Fruit fly (Drosophila melanogaster) whole organism, adult: Measurements from ENCODE around the gene Hs3st-B.

Experiments
- CG11617 ChIP-seq: fragments of 200-800 bp; sonication (Bioruptor generic); optimal IDR thresholded peaks from 2 replicates; lab custom pipeline; 2017; ENCODE audit warnings: mild to moderate bottlenecking, missing biosample characterization, missing genetic modification reagents, missing genetic modification characterization
- CG12768 ChIP-seq: fragments of 200-800 bp; sonication (Bioruptor generic); optimal IDR thresholded peaks from 2 replicates; lab custom pipeline; 2017; ENCODE audit warnings: missing biosample characterization, missing genetic modification characterization, mild to moderate bottlenecking, moderate library complexity, missing genetic modification reagents
- CG14711 ChIP-seq: fragments of 200-800 bp; sonication (Bioruptor generic); optimal IDR thresholded peaks from 2 replicates; lab custom pipeline; 2018; ENCODE audit warnings: missing biosample characterization, mild to moderate bottlenecking, missing genetic modification characterization, moderate library complexity
- CG1620 ChIP-seq: fragments of 200-800 bp; sonication (Bioruptor generic); optimal IDR thresholded peaks from 2 replicates; lab custom pipeline; 2016; ENCODE audit warnings: missing biosample characterization, missing genetic modification characterization
- CG33017 ChIP-seq: fragments of 200-800 bp; sonication (Bioruptor generic); optimal IDR thresholded peaks from 2 replicates; lab custom pipeline; 2018; ENCODE audit warnings: missing biosample characterization, mild to moderate bottlenecking, missing genetic modification characterization, moderate library complexity
- CG5204 ChIP-seq: fragments of 200-800 bp; sonication (Bioruptor generic); optimal IDR thresholded peaks from 2 replicates; lab custom pipeline; 2016; ENCODE audit warnings: missing biosample characterization, missing genetic modification characterization
- CG7045 ChIP-seq: fragments of 200-800 bp; sonication (Bioruptor generic); optimal IDR thresholded peaks from 2 replicates; lab custom pipeline; 2017; ENCODE audit warnings: missing biosample characterization, mild to moderate bottlenecking, missing genetic modification characterization
- CG7101 ChIP-seq: fragments of 200-800 bp; sonication (Bioruptor generic); optimal IDR thresholded peaks from 2 replicates; lab custom pipeline; 2018; ENCODE audit warnings: missing biosample characterization, mild to moderate bottlenecking, missing genetic modification characterization, moderate library complexity
- Clk ChIP-seq: fragments of 200-800 bp; sonication (Bioruptor generic); optimal IDR thresholded peaks from 2 replicates; lab custom pipeline; 2017; ENCODE audit warnings: missing biosample characterization, missing genetic modification characterization
- Crg-1 ChIP-seq: fragments of 200-800 bp; sonication (Bioruptor generic); optimal IDR thresholded peaks from 2 replicates; lab custom pipeline; 2016; ENCODE audit warnings: missing biosample characterization, missing genetic modification characterization
- Hr96 ChIP-seq: fragments of 200-800 bp; sonication (Bioruptor generic); optimal IDR thresholded peaks from 2 replicates; lab custom pipeline; 2016; ENCODE audit warnings: missing biosample characterization, missing genetic modification characterization
- Mnt ChIP-seq: fragments of 200-800 bp; sonication (Bioruptor generic); optimal IDR thresholded peaks from 2 replicates; lab custom pipeline; 2016; ENCODE audit warnings: missing biosample characterization, mild to moderate bottlenecking, missing genetic modification characterization
- bab1 ChIP-seq: fragments of 200-800 bp; sonication (Bioruptor generic); optimal IDR thresholded peaks from 3 replicates; lab custom pipeline; 2019; ENCODE audit warnings: missing biosample characterization, mild to moderate bottlenecking, missing genetic modification characterization, moderate library complexity
- cic ChIP-seq: fragments of 200-800 bp; sonication (Bioruptor generic); optimal IDR thresholded peaks from 2 replicates; lab custom pipeline; 2017; ENCODE audit warnings: missing biosample characterization, mild to moderate bottlenecking, missing genetic modification characterization, moderate library complexity
- cnc ChIP-seq, 2 experiments: fragments of >200 bp; optimal IDR thresholded peaks; 2 replicates each; lab custom pipeline; 2017
- kay ChIP-seq: fragments of 200-800 bp; sonication (Bioruptor generic); peaks from one replicate; lab custom pipeline; 2016; ENCODE audit warnings: missing biosample characterization, missing genetic modification characterization, borderline replicate concordance
- ovo ChIP-seq: fragments of 200-800 bp; sonication (Bioruptor generic); optimal IDR thresholded peaks from 2 replicates; lab custom pipeline; 2016; ENCODE audit warnings: missing biosample characterization, missing genetic modification characterization
- pad ChIP-seq: fragments of 200-800 bp; sonication (Bioruptor generic); optimal IDR thresholded peaks from 3 replicates; lab custom pipeline; 2017; ENCODE audit warnings: missing biosample characterization, missing genetic modification characterization, mild to moderate bottlenecking, moderate library complexity, missing genetic modification reagents
- tj ChIP-seq: fragments of 200-800 bp; sonication (Bioruptor generic); optimal IDR thresholded peaks from 3 replicates; lab custom pipeline; 2017; ENCODE audit warnings: missing biosample characterization, mild to moderate bottlenecking, missing genetic modification characterization, moderate library complexity
- toe ChIP-seq: fragments of 200-800 bp; sonication (Bioruptor generic); optimal IDR thresholded peaks from 2 replicates; lab custom pipeline; 2016; ENCODE audit warnings: missing biosample characterization, missing genetic modification characterization

Gene Hs3st-B

DNA sequence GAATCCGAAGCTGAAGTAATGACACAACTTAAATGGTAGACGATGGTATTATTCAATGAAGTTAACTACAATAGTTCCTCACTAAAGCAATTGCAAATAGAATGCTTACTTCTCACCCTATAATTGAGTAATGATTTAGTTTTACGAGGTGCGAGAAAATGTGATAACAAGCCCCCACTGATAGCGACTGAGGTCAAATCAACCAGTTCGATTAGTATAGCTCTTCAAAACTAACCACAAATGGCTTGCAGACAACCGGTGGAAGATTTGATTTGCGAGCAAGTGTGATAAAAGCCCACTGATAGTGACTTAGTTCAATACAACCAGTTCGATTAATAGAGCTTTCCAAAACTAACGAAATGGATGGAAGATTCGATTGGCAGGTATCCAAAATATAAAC lies 9.1 kb upstream of the Hs3st-B start:
- no peak for TF ChIP-seq pad
- TF ChIP-seq cnc (optimal IDR thresholded peaks at IDR 0.05; lab: Kevin White, UChicago): no peak
- TF ChIP-seq CG33017 (tag; lab: Kevin White, UChicago): no peak
- TF ChIP-seq CG12768 (GFP tag; lab: Kevin White, UChicago): no peak
- no peak for TF ChIP-seq CG7045 (GFP tag; lab: Kevin White, UChicago)
- TF ChIP-seq kay (GFP tag; lab: Kevin White, UChicago): no peak
- no peak for TF ChIP-seq CG7101
- no peak for TF ChIP-seq tj (GFP tag; lab: Kevin White, UChicago)
- TF ChIP-seq CG14711 (tag; lab: Kevin White, UChicago): no peak
- no peak for TF ChIP-seq bab1 (GFP tag; lab: Kevin White, UChicago)
- TF ChIP-seq CG5204 (GFP tag; lab: Kevin White, UChicago): no peak
- TF ChIP-seq toe: no peak
- no peak for TF ChIP-seq Crg-1 (GFP tag; lab: Kevin White, UChicago)
- TF ChIP-seq Hr96 (GFP tag; lab: Kevin White, UChicago): no peak
- no peak for TF ChIP-seq cic (GFP tag; lab: Kevin White, UChicago)
- TF ChIP-seq CG11617: no peak
- TF ChIP-seq Clk (GFP tag; lab: Kevin White, UChicago): no peak
- TF ChIP-seq Mnt (GFP tag; lab: Kevin White, UChicago): no peak

DNA sequence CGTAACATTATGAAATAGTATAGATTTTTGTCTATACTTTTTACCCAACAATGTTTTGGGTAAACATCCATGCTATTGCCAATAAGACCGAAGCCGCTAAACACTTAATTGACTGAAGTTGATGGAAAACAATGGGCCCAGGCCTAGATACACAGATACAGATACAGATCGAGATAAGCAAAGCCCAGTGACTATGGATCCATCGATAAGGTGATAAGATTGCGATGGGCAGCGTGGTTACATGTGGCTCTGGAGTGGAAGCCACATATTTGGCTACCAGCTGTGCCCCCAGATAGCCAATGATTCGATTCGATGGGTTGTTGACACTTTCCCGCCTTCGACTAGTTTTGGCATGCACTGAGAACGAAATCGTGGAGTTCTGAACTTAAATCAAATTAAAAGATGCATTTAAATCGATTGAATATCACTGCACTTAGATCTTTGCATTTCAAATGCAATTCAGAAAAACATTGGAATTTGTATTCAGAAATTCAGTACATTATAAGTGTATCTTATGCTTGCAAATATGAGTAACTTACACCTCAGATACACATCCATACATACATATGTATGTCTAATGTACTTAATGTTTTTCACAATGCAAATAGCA lies 8.1 kb upstream of the Hs3st-B start:
- TF ChIP-seq Mnt (GFP tag; lab: Kevin White, UChicago) (peak; percentile 59), tj (GFP tag; lab: Kevin White, UChicago) (no peak)

DNA sequence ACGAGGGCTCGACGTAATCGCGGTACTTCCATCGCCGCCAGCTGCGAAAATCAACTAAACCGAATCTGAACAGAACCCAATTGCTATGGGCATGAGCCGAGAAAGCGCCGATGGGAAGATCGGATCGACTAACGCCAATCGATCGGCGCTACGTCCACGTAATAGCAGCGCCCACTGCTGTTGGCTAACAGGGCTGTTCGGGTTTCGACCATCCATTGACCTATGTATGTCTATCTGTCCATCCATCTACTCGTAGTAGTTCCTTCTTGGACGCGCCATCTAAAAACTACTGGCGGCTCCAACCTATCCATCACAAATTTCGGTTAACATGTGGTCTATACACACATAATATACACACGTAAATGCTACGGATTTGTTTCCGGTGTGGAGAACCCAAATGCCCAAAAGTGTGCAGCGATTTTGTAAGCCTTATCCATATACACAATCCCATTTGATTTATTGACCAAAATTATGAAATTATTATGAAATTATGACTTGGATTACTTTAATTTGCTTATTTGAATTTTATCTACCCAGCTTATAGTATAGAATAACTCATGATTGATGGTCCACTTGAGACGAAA lies 6.6 kb upstream of the Hs3st-B start, which contains the start of gene CG14196:
Gene CG14196 (minus strand): TSS at position 51 of the 584 bp plus-strand sequence.
- TF ChIP-seq Mnt (GFP tag; lab: Kevin White, UChicago): no peak
- TF ChIP-seq Clk (GFP tag; lab: Kevin White, UChicago): no peak
- TF ChIP-seq cic (GFP tag; lab: Kevin White, UChicago): peak; percentile 33
- TF ChIP-seq tj (GFP tag; lab: Kevin White, UChicago): no peak

DNA sequence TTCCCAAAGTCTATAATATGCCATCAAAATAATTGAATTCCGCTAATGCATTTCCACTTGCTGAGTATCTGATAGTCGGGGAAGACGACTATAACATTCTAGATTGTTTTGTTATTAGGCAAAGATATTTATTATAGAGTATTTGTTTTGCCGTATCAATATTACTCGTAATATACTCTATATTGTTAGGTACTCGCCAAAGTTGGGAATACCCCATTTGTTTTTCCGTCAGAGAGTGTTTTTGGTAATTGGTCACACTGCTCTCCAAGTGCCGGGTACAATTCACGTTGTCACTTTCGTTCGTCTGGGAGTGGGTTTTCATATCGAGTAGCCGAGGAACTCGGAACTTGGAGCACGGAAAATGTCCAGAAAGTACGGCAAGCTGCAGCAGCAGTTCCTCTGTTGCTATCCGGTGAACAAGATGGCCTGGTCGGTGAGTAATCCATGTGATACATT lies 5.0 kb upstream of the Hs3st-B start, which contains the start of gene CG7889:
Gene CG7889 (plus strand): TSS at position 253 of the 456 bp plus-strand sequence.
- TF ChIP-seq CG7045 (GFP tag; lab: Kevin White, UChicago): no peak
- no peak for TF ChIP-seq CG33017 (tag; lab: Kevin White, UChicago)
- peak; percentile 3 for TF ChIP-seq bab1 (GFP tag; lab: Kevin White, UChicago)
- TF ChIP-seq CG1620 (GFP tag; lab: Kevin White, UChicago): no peak
- TF ChIP-seq pad: no peak
- peak; percentile 8 for TF ChIP-seq CG14711 (tag; lab: Kevin White, UChicago)
- TF ChIP-seq toe: peak; percentile 10
- no peak for TF ChIP-seq kay (GFP tag; lab: Kevin White, UChicago)
- no peak for TF ChIP-seq Clk (GFP tag; lab: Kevin White, UChicago)
- no peak for TF ChIP-seq Crg-1 (GFP tag; lab: Kevin White, UChicago)
- no peak for TF ChIP-seq ovo
- TF ChIP-seq cnc (optimal IDR thresholded peaks at IDR 0.05; lab: Kevin White, UChicago): no peak
- TF ChIP-seq CG11617: peak; percentile 0
- TF ChIP-seq Mnt (GFP tag; lab: Kevin White, UChicago): no peak
- TF ChIP-seq cic (GFP tag; lab: Kevin White, UChicago): no peak
- TF ChIP-seq CG5204 (GFP tag; lab: Kevin White, UChicago): peak; percentile 24
- peak; percentile 24 for TF ChIP-seq Hr96 (GFP tag; lab: Kevin White, UChicago)
- no peak for TF ChIP-seq tj (GFP tag; lab: Kevin White, UChicago)
- TF ChIP-seq CG12768 (GFP tag; lab: Kevin White, UChicago): no peak
- TF ChIP-seq CG7101: no peak

DNA sequence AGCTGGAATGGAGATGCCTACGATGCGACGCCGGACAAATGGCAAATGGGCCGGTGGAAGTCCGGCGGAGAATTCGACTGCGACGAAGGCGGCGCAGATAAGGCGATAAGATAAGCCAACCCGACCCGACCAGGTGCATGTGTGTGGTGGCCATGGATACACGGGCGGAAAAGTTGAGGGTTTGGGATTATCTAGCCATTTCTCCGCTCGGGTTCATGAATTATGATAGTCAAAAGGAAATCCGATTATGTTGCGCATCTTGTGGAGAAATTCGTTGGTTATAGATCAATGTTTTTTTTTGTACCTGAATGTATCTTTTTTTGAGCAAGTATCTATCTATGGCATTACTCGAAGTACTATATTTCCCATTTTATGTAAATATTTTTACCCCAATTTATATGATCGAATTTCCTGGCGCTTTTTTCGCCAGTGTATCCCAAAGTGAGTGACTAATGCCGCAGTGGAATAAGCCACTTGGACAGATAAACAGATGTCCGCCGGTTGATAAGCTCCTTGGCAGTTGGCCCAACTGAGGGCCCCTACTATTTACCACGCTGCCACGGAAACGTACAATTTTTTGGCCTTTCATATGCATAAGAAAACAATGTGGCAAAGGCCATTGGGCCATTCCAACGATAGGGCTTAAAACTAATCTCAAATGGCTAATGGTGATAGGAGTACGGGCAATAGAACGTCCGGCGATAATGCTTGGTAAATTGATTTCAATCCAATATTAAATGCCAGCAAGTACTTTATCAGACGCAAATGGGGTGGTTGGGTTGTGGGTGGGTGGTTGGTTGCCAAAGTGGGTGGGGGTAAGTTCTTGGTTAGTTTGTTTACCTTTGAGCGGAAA lies 1.0 kb upstream of the Hs3st-B start, which contains the start of gene CG7992:
Gene CG7992 (minus strand): TSS at position 51 of the 853 bp plus-strand sequence.
- TF ChIP-seq CG12768 (GFP tag; lab: Kevin White, UChicago) (peak; percentile 28), kay (GFP tag; lab: Kevin White, UChicago) (peak; percentile 94), CG7101 (peak; percentile 58), cnc (optimal IDR thresholded peaks at IDR 0.05; lab: Kevin White, UChicago) (no peak), Clk (GFP tag; lab: Kevin White, UChicago) (no peak), CG7045 (GFP tag; lab: Kevin White, UChicago) (no peak), tj (GFP tag; lab: Kevin White, UChicago) (peak; percentile 33), CG11617 (peak; percentile 75), Mnt (GFP tag; lab: Kevin White, UChicago) (peak; percentile 39), pad (peak; percentile 31), CG5204 (GFP tag; lab: Kevin White, UChicago) (peak; percentile 24), Hr96 (GFP tag; lab: Kevin White, UChicago) (peak; percentile 64), toe (peak; percentile 28), CG1620 (GFP tag; lab: Kevin White, UChicago) (peak; percentile 3), ovo (no peak), CG14711 (tag; lab: Kevin White, UChicago) (peak; percentile 59), Crg-1 (GFP tag; lab: Kevin White, UChicago) (peak; percentile 9), bab1 (GFP tag; lab: Kevin White, UChicago) (no peak), cic (GFP tag; lab: Kevin White, UChicago) (no peak), CG33017 (tag; lab: Kevin White, UChicago) (peak; percentile 23)
